Worm (Caenorhabditis elegans): ENCODE data around the gene W05H9.2.

DNA sequence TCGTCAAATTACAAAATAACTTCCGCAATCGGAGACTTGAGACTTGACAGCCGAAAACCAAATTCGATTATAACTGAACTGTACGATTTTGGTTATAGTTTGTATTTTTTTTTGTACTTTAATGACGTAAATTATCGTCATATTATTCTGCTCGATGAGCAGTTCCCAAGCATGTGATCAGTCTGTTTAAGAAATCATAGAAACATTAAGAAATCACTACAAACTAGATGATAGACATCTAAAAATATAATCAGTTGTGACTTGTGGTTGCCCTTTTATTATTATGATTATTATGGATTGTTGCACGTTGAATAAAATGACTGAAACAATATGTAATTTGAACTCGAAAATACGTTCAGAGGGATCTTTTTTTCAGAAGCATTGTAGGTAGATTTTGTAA is 7.4 kb downstream of the W05H9.2 start:
- no peak for TF ChIP-seq dox-1 (GFP tag; IDR thresholded peaks at IDR 0.05)
- no peak for TF ChIP-seq mcd-1 (GFP tag; IDR thresholded peaks at IDR 0.05)
- no peak for TF ChIP-seq madf-10 (tag; optimal IDR thresholded peaks at IDR 0.05)
- TF ChIP-seq unc-62 (GFP tag; optimal IDR thresholded peaks at IDR 0.05): peak; percentile 43
- TF ChIP-seq efl-1 (GFP tag; optimal IDR thresholded peaks at IDR 0.05): no peak

All from whole organism, young adult.